Worm (Caenorhabditis elegans): Measurements from ENCODE around the gene F36H9.10.

ce11 chrV:1803043-1803442 lies 5.0 kb downstream of the F36H9.10 start, which contains the start of gene srt-41:
- TF ChIP-seq hmbx-1 (tag; optimal IDR thresholded peaks at IDR 0.05): no peak
- TF ChIP-seq F13C5.2 (tag; optimal IDR thresholded peaks at IDR 0.05): no peak
- TF ChIP-seq hmg-4 (GFP tag; optimal IDR thresholded peaks at IDR 0.05): no peak
- TF ChIP-seq ceh-36 (tag; optimal IDR thresholded peaks at IDR 0.05): no peak
- TF ChIP-seq aly-1 (tag; optimal IDR thresholded peaks at IDR 0.05): no peak
- no peak for TF ChIP-seq pes-1 (GFP tag; IDR thresholded peaks at IDR 0.05)
- no peak for TF ChIP-seq scrt-1 (GFP tag; IDR thresholded peaks at IDR 0.05)
- no peak for TF ChIP-seq ama-1 (optimal IDR thresholded peaks at IDR 0.05)
- no peak for TF ChIP-seq tra-4 (tag; optimal IDR thresholded peaks at IDR 0.05)
- TF ChIP-seq tbx-37 (GFP tag; conservative IDR thresholded peaks at IDR 0.05): no peak
- TF ChIP-seq sea-1 (GFP tag; conservative IDR thresholded peaks at IDR 0.05): no peak
- no peak for TF ChIP-seq B0310.2 (tag; optimal IDR thresholded peaks at IDR 0.05)

Measured in whole organism, early embryonic.